Fruit fly (Drosophila melanogaster) whole organism, embryonic: Measurements from ENCODE around the gene RfC4.

Experiments
- CG1602 ChIP-seq: fragments of 200-800 bp; sonication (Bioruptor generic); optimal IDR thresholded peaks from 3 replicates; lab custom pipeline; 2016; ENCODE audit warnings: missing biosample characterization, missing genetic modification characterization
- Mrtf ChIP-seq: fragments of 200-800 bp; sonication (Bioruptor generic); IDR thresholded peaks from 3 replicates; pipeline ENCODE4 v1.3.6; 2022; ENCODE audit warnings: missing biosample characterization, missing genetic modification characterization
- h ChIP-seq: fragments of >200 bp; optimal IDR thresholded peaks from 2 replicates; lab custom pipeline; 2017
- nerfin-2 ChIP-seq: fragments of 200-800 bp; sonication (Bioruptor generic); IDR thresholded peaks from 2 replicates; pipeline ENCODE4 v1.3.6; 2022; ENCODE audit warnings: missing biosample characterization, missing genetic modification characterization; ENCODE audit not compliant: partially characterized antibody
- sd ChIP-seq: fragments of 200-800 bp; sonication (Bioruptor generic); optimal IDR thresholded peaks from 3 replicates; lab custom pipeline; 2018; ENCODE audit warnings: missing biosample characterization, mild to moderate bottlenecking, missing genetic modification characterization, moderate library complexity

DNA sequence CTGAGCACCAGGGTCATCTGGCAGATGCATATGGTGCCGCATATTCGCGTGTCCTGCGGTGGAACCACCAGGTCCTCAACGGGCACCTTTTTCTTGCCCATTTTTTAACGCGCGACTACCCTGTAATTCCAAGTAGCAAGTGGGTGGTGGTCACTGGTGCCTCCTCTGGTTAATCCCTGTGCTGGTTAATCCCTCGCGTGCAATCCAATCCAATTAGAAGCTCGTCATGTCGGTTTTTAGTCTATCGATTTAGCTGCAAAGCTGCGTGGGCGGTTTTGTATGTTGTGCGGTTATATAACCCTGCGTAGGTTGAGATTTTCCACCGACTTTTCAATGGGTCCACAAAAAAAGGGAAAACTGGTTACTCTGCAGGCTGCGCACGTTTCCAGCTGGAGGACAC is 48.7 kb upstream of the RfC4 start, which contains the start of gene Teh3:
- no peak for TF ChIP-seq Mrtf (GFP tag; lab: Robert Waterston, UW)
- no peak for TF ChIP-seq nerfin-2 (GFP tag; lab: Robert Waterston, UW)
- no peak for TF ChIP-seq sd
- TF ChIP-seq CG1602 (GFP tag; lab: Kevin White, UChicago), result no peak
- TF ChIP-seq h, result no peak
